Fruit fly (Drosophila melanogaster): ENCODE results near the gene CG42371.

The CG42371 gene

dm6 chr2L:2226259-2227121, 9.4 kb upstream of the CG42371 start, which contains the start of the genes CG15387 and sau (continued):
- TF ChIP-seq CG11085 (GFP tag; IDR thresholded peaks at IDR 0.05) (peak; percentile 76), Oaz (GFP tag; IDR thresholded peaks at IDR 0.05) (peak; percentile 55), dpn (GFP tag; optimal IDR thresholded peaks at IDR 0.05) (peak; percentile 87 to 95), H15 (GFP tag; IDR thresholded peaks at IDR 0.05) (peak; percentile 76; the same call in 2 of the 3 replicates), danr (GFP tag; IDR thresholded peaks at IDR 0.05) (peak; percentile 58), CG11247 (GFP tag; IDR thresholded peaks at IDR 0.05) (peak; percentile 78), unc-4 (GFP tag; IDR thresholded peaks at IDR 0.05; ENCODE audit: partially characterized antibody) (peak; percentile 94), bab2 (GFP tag; optimal IDR thresholded peaks at IDR 0.05) (peak; percentile 92), CG10267 (tag; optimal IDR thresholded peaks at IDR 0.05) (peak; percentile 99), CG14441 (GFP tag; IDR thresholded peaks at IDR 0.05) (peak; percentile 82), zf30C (GFP tag; optimal IDR thresholded peaks at IDR 0.05) (peak; percentile 65), gt (GFP tag; IDR thresholded peaks at IDR 0.05) (peak; percentile 71), CG6813 (GFP tag; optimal IDR thresholded peaks at IDR 0.05) (peak; percentile 58), CG2889 (GFP tag; IDR thresholded peaks at IDR 0.05) (peak; percentile 79), gfzf (GFP tag; optimal IDR thresholded peaks at IDR 0.05) (peak; percentile 41), CG17912 (GFP tag; optimal IDR thresholded peaks at IDR 0.05) (peak; percentile 69), CG17359 (tag; optimal IDR thresholded peaks at IDR 0.05) (peak; percentile 84), Awh (GFP tag; IDR thresholded peaks at IDR 0.05) (peak; percentile 65), twi (tag; optimal IDR thresholded peaks at IDR 0.05) (peak; percentile 78), Blimp-1 (GFP tag; optimal IDR thresholded peaks at IDR 0.05) (peak; percentile 80), NfI (GFP tag; optimal IDR thresholded peaks at IDR 0.05) (peak; percentile 90), CG12391 (tag; optimal IDR thresholded peaks at IDR 0.05) (peak; percentile 95), Doc3 (GFP tag; IDR thresholded peaks at IDR 0.05; ENCODE audit: partially characterized antibody) (peak; percentile 97), gcm (GFP tag; optimal IDR thresholded peaks at IDR 0.05) (peak; percentile 68), Scr (GFP tag; IDR thresholded peaks at IDR 0.05; ENCODE audit: partially characterized antibody) (peak; percentile 97), C15 (GFP tag; IDR thresholded peaks at IDR 0.05) (peak; percentile 72; the same call in 1 of the 3 replicates), PHDP (tag; optimal IDR thresholded peaks at IDR 0.05) (peak; percentile 89), CG15073 (GFP tag; optimal IDR thresholded peaks at IDR 0.05) (peak; percentile 49), CG31441 (GFP tag; IDR thresholded peaks at IDR 0.05) (peak; percentile 85), Poxn (GFP tag; IDR thresholded peaks at IDR 0.05) (peak; percentile 41; the same call in 1 of the 2 replicates), B-H1 (GFP tag; IDR thresholded peaks at IDR 0.05) (peak; percentile 55; the same call in 2 of the 3 replicates), aop (GFP tag; IDR thresholded peaks at IDR 0.05) (peak; percentile 61; the same call in 1 of the 2 replicates), az2 (GFP tag; optimal IDR thresholded peaks at IDR 0.05) (peak; percentile 84), CG9609 (GFP tag; optimal IDR thresholded peaks at IDR 0.05) (peak; percentile 91), CG16863 (GFP tag; optimal IDR thresholded peaks at IDR 0.05) (peak; percentile 92), CG5180 (GFP tag; optimal IDR thresholded peaks at IDR 0.05) (peak; percentile 63), CG17568 (GFP tag; optimal IDR thresholded peaks at IDR 0.05) (peak; percentile 76), pros (GFP tag; optimal IDR thresholded peaks at IDR 0.05) (no peak), E2f1 (GFP tag; IDR thresholded peaks at IDR 0.05) (peak; percentile 80), Ets97D (GFP tag; optimal IDR thresholded peaks at IDR 0.05) (peak; percentile 92), ab (GFP tag; optimal IDR thresholded peaks at IDR 0.05) (no peak), jumu (GFP tag; optimal IDR thresholded peaks at IDR 0.05) (peak; percentile 84), Abd-B (GFP tag; optimal IDR thresholded peaks at IDR 0.05) (peak; percentile 82), Optix (GFP tag; IDR thresholded peaks at IDR 0.05) (peak; percentile 40; the same call in 1 of the 3 replicates), ham (GFP tag; IDR thresholded peaks at IDR 0.05) (no peak), caup (GFP tag; optimal IDR thresholded peaks at IDR 0.05; ENCODE audit: severe bottlenecking) (peak; percentile 88), mld (GFP tag; IDR thresholded peaks at IDR 0.05; ENCODE audit: partially characterized antibody) (peak; percentile 90), CG15479 (GFP tag; optimal IDR thresholded peaks at IDR 0.05) (peak; percentile 16)

All from whole organism, embryonic.